Fruit fly (Drosophila melanogaster): ENCODE results near the gene vrs.

DNA sequence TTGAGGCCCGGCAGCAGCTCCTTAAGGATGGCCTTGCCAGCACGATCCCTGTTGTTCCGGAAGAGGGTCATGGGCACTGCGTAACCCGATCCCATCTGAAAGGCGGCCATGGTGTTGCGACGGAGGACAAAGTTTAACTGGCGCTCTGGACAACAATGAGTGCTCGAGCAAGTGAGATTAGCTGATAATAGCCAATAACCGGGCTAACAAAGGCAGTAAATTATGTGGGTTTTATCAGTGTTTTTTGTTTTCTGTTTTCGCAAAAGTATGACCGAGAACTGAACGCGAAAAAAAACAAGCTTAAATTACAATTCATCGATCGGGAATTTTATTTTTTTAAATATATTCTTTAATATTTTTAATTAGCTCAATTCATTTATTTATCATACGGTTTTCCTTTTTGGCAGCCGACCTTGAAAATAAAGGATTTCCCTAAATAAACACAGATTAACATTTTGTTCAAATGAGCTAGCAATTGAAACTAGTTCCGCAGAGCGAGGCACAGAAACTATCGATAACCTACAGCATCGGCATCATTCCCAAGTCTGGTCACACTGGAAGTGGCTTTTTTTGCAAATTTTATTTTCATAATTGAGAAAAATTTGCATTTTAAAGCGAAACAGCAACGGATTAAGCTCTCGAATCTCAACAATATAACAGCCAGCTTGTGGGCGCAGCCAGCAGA is 34.0 kb upstream of the vrs start, which contains the start of the genes Dip-C and pps:
- TF ChIP-seq kay (GFP tag; ENCODE audit: borderline replicate concordance) (no peak), Hr96 (GFP tag; optimal IDR thresholded peaks at IDR 0.05) (no peak), CG7045 (GFP tag; optimal IDR thresholded peaks at IDR 0.05) (no peak), Clk (GFP tag; optimal IDR thresholded peaks at IDR 0.05) (no peak), CG1620 (GFP tag; optimal IDR thresholded peaks at IDR 0.05) (no peak), CG5204 (GFP tag; optimal IDR thresholded peaks at IDR 0.05) (no peak), CG7101 (tag; optimal IDR thresholded peaks at IDR 0.05) (no peak)
